Worm (Caenorhabditis elegans) whole organism, L3 larva: ENCODE measurements around the gene ZK228.4.
"Not testable (repeated sequence)": the region's sequence is repeated elsewhere in the genome, so short reads cannot be mapped to it uniquely, and the experiment has no call there.

Experiments
- R02D3.7 ChIP-seq: fragments of 150-350 bp; optimal IDR thresholded peaks from 2 replicates; lab custom pipeline; 2014; ENCODE audit warnings: missing biosample characterization, missing genetic modification characterization
- ZK546.5 ChIP-seq: sonication (generic microtip); optimal IDR thresholded peaks from 2 replicates; lab custom pipeline; 2017; ENCODE audit warnings: missing biosample characterization, missing genetic modification characterization
- fkh-10 ChIP-seq: sonication (generic microtip); optimal IDR thresholded peaks from 2 replicates; lab custom pipeline; 2017; ENCODE audit warnings: missing biosample characterization, missing genetic modification reagents, missing genetic modification characterization
- mml-1 ChIP-seq: fragments of 150-350 bp; sonication (generic microtip); optimal IDR thresholded peaks from 3 replicates; lab custom pipeline; 2014; ENCODE audit warnings: missing biosample characterization, missing genetic modification characterization
- nfya-1 ChIP-seq: sonication (generic microtip); optimal IDR thresholded peaks from 2 replicates; lab custom pipeline; 2017; ENCODE audit warnings: missing genetic modification characterization, mild to moderate bottlenecking, missing compliant biosample characterization, antibody characterized with exemption, moderate library complexity; ENCODE audit not compliant: insufficient read depth
- nhr-11 ChIP-seq: fragments of 150-350 bp; optimal IDR thresholded peaks from 2 replicates; lab custom pipeline; 2014; ENCODE audit warnings: missing biosample characterization, missing genetic modification characterization
- nhr-23 ChIP-seq: fragments of 150-350 bp; optimal IDR thresholded peaks from 2 replicates; lab custom pipeline; 2014; ENCODE audit warnings: missing biosample characterization, missing genetic modification reagents, missing genetic modification characterization
- nhr-237 ChIP-seq: fragments of 150-350 bp; optimal IDR thresholded peaks from 2 replicates; lab custom pipeline; 2014; ENCODE audit warnings: missing biosample characterization, missing genetic modification characterization
- pha-4 ChIP-seq: fragments of 150-350 bp; optimal IDR thresholded peaks from 2 replicates; lab custom pipeline; 2014; ENCODE audit warnings: missing biosample characterization, missing genetic modification reagents, missing genetic modification characterization
- pqm-1 ChIP-seq: fragments of 150-350 bp; optimal IDR thresholded peaks from 2 replicates; lab custom pipeline; 2017; ENCODE audit warnings: missing biosample characterization, missing genetic modification characterization, inconsistent platforms
- snpc-4 ChIP-seq: fragments of 150-350 bp; optimal IDR thresholded peaks from 2 replicates; lab custom pipeline; 2014; ENCODE audit warnings: missing biosample characterization, missing genetic modification characterization
- unc-62 ChIP-seq: fragments of 150-350 bp; sonication (generic microtip); optimal IDR thresholded peaks from 4 replicates; lab custom pipeline; 2014; ENCODE audit warnings: missing biosample characterization, missing genetic modification reagents, missing genetic modification characterization
- ztf-11 ChIP-seq: fragments of 150-350 bp; optimal IDR thresholded peaks from 2 replicates; lab custom pipeline; 2014; ENCODE audit warnings: missing biosample characterization, missing genetic modification characterization

DNA sequence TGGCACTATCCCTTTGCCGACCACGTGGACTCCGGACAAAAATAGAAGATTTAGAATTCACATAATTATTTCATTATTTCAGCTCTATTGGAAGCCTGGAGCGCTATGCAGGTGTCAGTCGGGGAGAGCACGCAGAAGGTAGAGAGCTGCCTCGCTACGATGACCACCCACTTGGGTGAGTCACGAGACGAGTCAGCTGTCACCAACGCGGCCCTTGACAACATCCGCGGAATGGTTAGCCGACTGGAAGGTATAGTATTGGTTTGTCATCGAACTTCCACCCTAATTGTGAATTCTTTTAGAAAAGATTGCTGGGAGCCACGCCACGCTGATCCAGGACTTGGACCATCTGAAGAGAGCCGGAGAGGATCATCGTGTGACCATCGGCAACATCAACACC is 23.1 kb upstream of the ZK228.4 start, which contains the start of gene ZK262.9:
- TF ChIP-seq ztf-11 (tag; lab: Kevin White, UChicago); snpc-4 (tag; lab: Kevin White, UChicago); pha-4; pqm-1 (tag; lab: Kevin White, UChicago); ZK546.5 (tag; lab: Kevin White, UChicago); nhr-23; unc-62 (GFP tag; lab: Kevin White, UChicago); R02D3.7; fkh-10 (GFP tag; lab: Kevin White, UChicago); nfya-1; mml-1 (tag; lab: Kevin White, UChicago); nhr-11 (tag; lab: Kevin White, UChicago); nhr-237 (tag; lab: Kevin White, UChicago): not testable (repeated sequence)
